Fruit fly (Drosophila melanogaster): ENCODE results near the gene Ptpmeg.

Gene Ptpmeg

DNA sequence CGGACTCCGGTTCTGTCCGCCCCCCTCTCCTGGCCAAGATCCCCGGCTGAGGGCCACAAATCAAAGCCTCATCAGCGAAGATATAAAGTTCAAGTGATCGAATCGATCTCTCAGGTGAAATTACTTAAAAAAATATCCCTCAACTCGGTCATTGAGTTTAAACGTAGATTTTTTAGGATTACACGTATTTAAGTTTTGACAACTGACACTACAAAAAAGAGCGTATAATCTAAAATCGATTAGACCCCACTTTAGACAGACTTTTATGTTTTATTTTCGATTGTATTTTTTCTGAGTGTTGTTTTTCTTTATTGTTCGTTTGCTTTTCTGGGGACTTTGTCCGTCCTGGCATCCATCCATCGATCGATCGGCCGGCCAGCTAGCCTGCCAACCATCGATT lies 57.2 kb downstream of the Ptpmeg start:
- TF ChIP-seq nom (GFP tag; optimal IDR thresholded peaks at IDR 0.05) = peak; percentile 28
- no peak for TF ChIP-seq CG10274 (GFP tag; optimal IDR thresholded peaks at IDR 0.05)
- TF ChIP-seq CG18599 (GFP tag; optimal IDR thresholded peaks at IDR 0.05) = no peak
- no peak for TF ChIP-seq Abd-B (GFP tag; optimal IDR thresholded peaks at IDR 0.05)

DNA sequence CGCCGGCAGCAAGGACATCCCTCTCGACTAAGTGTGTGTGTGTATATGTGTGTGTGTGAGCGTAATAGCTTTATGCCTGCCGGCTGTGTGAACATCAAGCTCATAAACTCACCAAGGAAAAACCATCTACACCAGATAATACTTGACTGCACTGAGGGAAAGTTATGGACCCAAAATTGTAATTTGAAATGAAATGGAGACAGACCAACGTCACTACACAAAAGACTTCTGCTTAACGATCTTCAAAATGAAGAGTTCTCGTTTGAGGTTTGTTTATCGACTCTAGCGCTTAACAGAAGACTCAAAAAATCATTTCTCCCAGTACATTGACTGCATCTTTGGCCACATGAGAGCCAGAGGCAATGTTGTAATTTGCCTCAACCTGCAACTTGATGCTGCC lies 60.2 kb downstream of the Ptpmeg start:
- TF ChIP-seq CG11247 (GFP tag; IDR thresholded peaks at IDR 0.05) (no peak), Sry-δ (GFP tag; optimal IDR thresholded peaks at IDR 0.05) (no peak), Ets65A (GFP tag) (peak; percentile 75), kay (GFP tag; optimal IDR thresholded peaks at IDR 0.05) (no peak), Spps (tag; optimal IDR thresholded peaks at IDR 0.05) (no peak), bsh (GFP tag; optimal IDR thresholded peaks at IDR 0.05) (peak in 1 of 2 experiments; percentile 1), CG10321 (GFP tag; IDR thresholded peaks at IDR 0.05) (no peak), shn (GFP tag; optimal IDR thresholded peaks at IDR 0.05) (no peak), Dbx (GFP tag; IDR thresholded peaks at IDR 0.05) (no peak), HLH54F (GFP tag; optimal IDR thresholded peaks at IDR 0.05) (no peak), nerfin-2 (GFP tag; IDR thresholded peaks at IDR 0.05; ENCODE audit: partially characterized antibody) (no peak)

DNA sequence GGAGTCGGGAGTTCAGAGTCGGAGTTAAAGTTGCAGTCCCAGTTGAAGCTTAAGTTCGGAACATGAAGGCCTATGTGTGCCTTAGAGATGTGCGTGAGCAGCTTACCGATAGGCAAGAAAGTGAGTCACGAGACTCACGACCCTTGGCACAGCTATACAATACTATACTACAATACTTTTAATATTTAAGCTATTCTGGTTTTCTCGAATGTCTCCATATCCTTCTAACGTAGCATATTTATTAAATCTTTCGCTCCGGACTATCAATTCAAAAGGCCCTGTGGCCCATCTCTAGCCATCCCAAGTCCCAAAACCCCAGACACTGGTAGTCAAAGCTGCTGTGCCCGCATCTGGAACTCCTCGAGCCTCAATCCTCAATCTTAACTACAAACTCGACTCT lies 62.3 kb downstream of the Ptpmeg start:
- TF ChIP-seq bbx (GFP tag; IDR thresholded peaks at IDR 0.05; ENCODE audit: partially characterized antibody) (peak; percentile 50; the same call in 1 of the 2 replicates), dmrt99B (tag; optimal IDR thresholded peaks at IDR 0.05) (peak; percentile 17), CG7987 (GFP tag; optimal IDR thresholded peaks at IDR 0.05) (no peak), CG12942 (GFP tag; optimal IDR thresholded peaks at IDR 0.05) (no peak), amos (GFP tag; IDR thresholded peaks at IDR 0.05; ENCODE audit: partially characterized antibody) (peak; percentile 41; the same call in 1 of the 2 replicates), BEAF-32 (GFP tag; optimal IDR thresholded peaks at IDR 0.05) (peak; percentile 39), Ptx1 (GFP tag; IDR thresholded peaks at IDR 0.05) (peak; percentile 39; the same call in 1 of the 2 replicates), CG11085 (GFP tag; IDR thresholded peaks at IDR 0.05) (no peak), Opbp (GFP tag; IDR thresholded peaks at IDR 0.05; ENCODE audit: partially characterized antibody) (peak; percentile 26; the same call in 1 of the 3 replicates), Awh (GFP tag; IDR thresholded peaks at IDR 0.05) (0 out of 2 replicates have a peak, but pooled peaks have one; percentile 14), Hmx (GFP tag; optimal IDR thresholded peaks at IDR 0.05) (no peak), lmd (GFP tag; IDR thresholded peaks at IDR 0.05) (peak; percentile 16; the same call in 1 of the 2 replicates), Med (GFP tag) (peak; percentile 80), CG7372 (GFP tag; IDR thresholded peaks at IDR 0.05) (0 out of 2 replicates have a peak, but pooled peaks have one; percentile 11), CG18262 (tag; optimal IDR thresholded peaks at IDR 0.05) (peak; percentile 25), HLH4C (GFP tag; IDR thresholded peaks at IDR 0.05; ENCODE audit: partially characterized antibody) (no peak), chinmo (GFP tag; IDR thresholded peaks at IDR 0.05; ENCODE audit: partially characterized antibody) (0 out of 4 replicates have a peak, but pooled peaks have one; percentile 30), nerfin-2 (GFP tag; IDR thresholded peaks at IDR 0.05; ENCODE audit: partially characterized antibody) (peak; percentile 41; the same call in 1 of the 2 replicates), mirr (GFP tag; optimal IDR thresholded peaks at IDR 0.05) (no peak), fd64A (GFP tag; optimal IDR thresholded peaks at IDR 0.05) (no peak), CG14710 (tag; optimal IDR thresholded peaks at IDR 0.05) (peak; percentile 22), CG17829 (tag; optimal IDR thresholded peaks at IDR 0.05) (peak; percentile 13), CG10979 (tag; optimal IDR thresholded peaks at IDR 0.05) (peak; percentile 30), CG17361 (GFP tag; IDR thresholded peaks at IDR 0.05) (0 out of 3 replicates have a peak, but pooled peaks have one; percentile 14), prd (optimal IDR thresholded peaks at IDR 0.05) (no peak), prd (GFP tag; IDR thresholded peaks at IDR 0.05) (peak; percentile 65; the same call in 2 of the 3 replicates), CG6791 (GFP tag; IDR thresholded peaks at IDR 0.05; ENCODE audit: partially characterized antibody) (peak; percentile 16; the same call in 1 of the 3 replicates), Dll (GFP tag; IDR thresholded peaks at IDR 0.05; ENCODE audit: partially characterized antibody) (peak; percentile 80), CG16779 (GFP tag; IDR thresholded peaks at IDR 0.05) (no peak), CG4404 (GFP tag; IDR thresholded peaks at IDR 0.05) (peak; percentile 33; the same call in 1 of the 2 replicates), row (GFP tag; IDR thresholded peaks at IDR 0.05) (peak; percentile 37; the same call in 2 of the 3 replicates), Sry-δ (GFP tag; optimal IDR thresholded peaks at IDR 0.05) (peak; percentile 6), croc (GFP tag; conservative IDR thresholded peaks at IDR 0.05) (peak; percentile 37; the same call in 2 of the 3 replicates)

Measured in whole organism, embryonic.